Worm (Caenorhabditis elegans) whole organism, young adult: ENCODE results near the gene fbxb-1.
A peak's percentile ranks its signal among the peaks of the same experiment; 100 is the strongest.

ENCODE experiments used
- B0019.2 ChIP-seq: fragments of 200-800 bp; sonication (Bioruptor generic); conservative IDR thresholded peaks from 2 replicates; pipeline ENCODE4 v1.3.6; 2022; ENCODE audit warnings: missing genetic modification reagents, missing genetic modification characterization, missing compliant biosample characterization
- B0336.3 ChIP-seq: fragments of 200-800 bp; sonication (Bioruptor generic); IDR thresholded peaks from 2 replicates; pipeline ENCODE4 v1.3.6; 2022; ENCODE audit warnings: missing genetic modification characterization, missing compliant biosample characterization
- C17E4.6 ChIP-seq: fragments of 200-800 bp; sonication (Bioruptor generic); IDR thresholded peaks from 2 replicates; pipeline ENCODE4 v1.3.6; 2022; ENCODE audit warnings: missing genetic modification reagents, missing genetic modification characterization, missing compliant biosample characterization
- F22D6.2 ChIP-seq: sonication (generic microtip); optimal IDR thresholded peaks from 2 replicates; lab custom pipeline; 2016; ENCODE audit warnings: mild to moderate bottlenecking, missing genetic modification characterization, missing compliant biosample characterization
- F57C9.4 ChIP-seq: sonication (generic microtip); optimal IDR thresholded peaks from 2 replicates; lab custom pipeline; 2017; ENCODE audit warnings: mild to moderate bottlenecking, missing genetic modification characterization, missing compliant biosample characterization
- K11D2.4 ChIP-seq: fragments of 200-800 bp; sonication (Bioruptor generic); IDR thresholded peaks from 2 replicates; pipeline ENCODE4 v1.3.6; 2022; ENCODE audit warnings: missing genetic modification reagents, missing genetic modification characterization, missing compliant biosample characterization
- Y56A3A.18 ChIP-seq: fragments of 200-800 bp; sonication (Bioruptor generic); IDR thresholded peaks from 2 replicates; pipeline ENCODE4 v1.3.6; 2022; ENCODE audit warnings: missing genetic modification reagents, missing genetic modification characterization, missing compliant biosample characterization
- Y95B8A.8 ChIP-seq: fragments of 200-800 bp; sonication (Bioruptor generic); IDR thresholded peaks from 2 replicates; pipeline ENCODE4 v1.3.6; 2022; ENCODE audit warnings: missing genetic modification reagents, missing genetic modification characterization, missing compliant biosample characterization
- aptf-3 ChIP-seq: fragments of 200-800 bp; sonication (Bioruptor generic); IDR thresholded peaks from 2 replicates; pipeline ENCODE4 v1.3.6; 2022; ENCODE audit warnings: missing genetic modification characterization, missing compliant biosample characterization
- athp-1 ChIP-seq: sonication (generic microtip); optimal IDR thresholded peaks from 2 replicates; lab custom pipeline; 2017; ENCODE audit warnings: mild to moderate bottlenecking, missing genetic modification characterization, missing compliant biosample characterization
- attf-5 ChIP-seq: fragments of 200-800 bp; sonication (Bioruptor generic); optimal IDR thresholded peaks from 2 replicates; lab custom pipeline; 2018; ENCODE audit warnings: mild to moderate bottlenecking, missing genetic modification characterization, missing compliant biosample characterization
- ccch-3 ChIP-seq: fragments of 200-800 bp; sonication (Bioruptor generic); optimal IDR thresholded peaks from 2 replicates; lab custom pipeline; 2018; ENCODE audit warnings: mild to moderate bottlenecking, missing genetic modification characterization, missing compliant biosample characterization
- die-1 ChIP-seq: sonication (generic microtip); optimal IDR thresholded peaks from 2 replicates; lab custom pipeline; 2016; ENCODE audit warnings: missing genotype, mild to moderate bottlenecking, missing genetic modification characterization, missing compliant biosample characterization
- egl-44 ChIP-seq: fragments of 200-800 bp; sonication (Bioruptor generic); IDR thresholded peaks from 2 replicates; pipeline ENCODE4 v1.3.6; 2022; ENCODE audit warnings: missing genetic modification reagents, missing genetic modification characterization, missing compliant biosample characterization
- egrh-3 ChIP-seq: fragments of 200-800 bp; sonication (Bioruptor generic); IDR thresholded peaks from 2 replicates; pipeline ENCODE4 v1.3.6; 2022; ENCODE audit warnings: missing genetic modification reagents, missing genetic modification characterization, missing compliant biosample characterization
- ekl-4 ChIP-seq: fragments of 200-800 bp; sonication (Bioruptor generic); IDR thresholded peaks from 2 replicates; pipeline ENCODE4 v1.3.6; 2022; ENCODE audit warnings: missing genetic modification reagents, missing genetic modification characterization, missing compliant biosample characterization
- gei-17 ChIP-seq: fragments of 200-800 bp; sonication (Bioruptor generic); optimal IDR thresholded peaks from 2 replicates; lab custom pipeline; 2018; ENCODE audit warnings: mild to moderate bottlenecking, missing genetic modification characterization, missing compliant biosample characterization
- hlh-26 ChIP-seq: fragments of 200-800 bp; sonication (Bioruptor generic); conservative IDR thresholded peaks from 2 replicates; pipeline ENCODE4 v1.3.6; 2022; ENCODE audit warnings: missing genetic modification reagents, missing genetic modification characterization, missing compliant biosample characterization
- hmg-1.2 ChIP-seq: fragments of 200-800 bp; sonication (Bioruptor generic); IDR thresholded peaks from 2 replicates; pipeline ENCODE4 v1.3.6; 2022; ENCODE audit warnings: missing genetic modification reagents, missing genetic modification characterization, missing compliant biosample characterization
- hsf-1 ChIP-seq: fragments of 200-800 bp; sonication (Bioruptor generic); IDR thresholded peaks from 2 replicates; pipeline ENCODE4 v1.3.6; 2022; ENCODE audit warnings: missing genetic modification reagents, missing genetic modification characterization, missing compliant biosample characterization
- lin-26 ChIP-seq: fragments of 200-800 bp; sonication (Bioruptor generic); IDR thresholded peaks from 2 replicates; pipeline ENCODE4 v1.3.6; 2022; ENCODE audit warnings: missing genetic modification reagents, missing genetic modification characterization, missing compliant biosample characterization
- mel-28 ChIP-seq: sonication (generic microtip); optimal IDR thresholded peaks from 2 replicates; lab custom pipeline; 2016; ENCODE audit warnings: borderline replicate concordance, mild to moderate bottlenecking, missing genetic modification characterization, missing compliant biosample characterization
- nhr-27 ChIP-seq: fragments of 200-800 bp; sonication (Bioruptor generic); optimal IDR thresholded peaks from 2 replicates; lab custom pipeline; 2018; ENCODE audit warnings: mild to moderate bottlenecking, missing genetic modification characterization, moderate library complexity, missing compliant biosample characterization
- nhr-80 ChIP-seq: sonication (generic microtip); optimal IDR thresholded peaks from 2 replicates; lab custom pipeline; 2016; ENCODE audit warnings: missing genetic modification characterization, missing compliant biosample characterization
- nhr-90 ChIP-seq: sonication (generic microtip); optimal IDR thresholded peaks from 2 replicates; lab custom pipeline; 2016; ENCODE audit warnings: missing genotype, mild to moderate bottlenecking, missing genetic modification characterization, missing compliant biosample characterization
- repo-1 ChIP-seq: sonication (generic microtip); optimal IDR thresholded peaks from 2 replicates; lab custom pipeline; 2017; ENCODE audit warnings: mild to moderate bottlenecking, missing genetic modification characterization, missing compliant biosample characterization
- snpc-1.3 ChIP-seq: sonication (generic microtip); optimal IDR thresholded peaks from 2 replicates; lab custom pipeline; 2017; ENCODE audit warnings: missing genetic modification characterization, mild to moderate bottlenecking, missing compliant biosample characterization, antibody characterized with exemption, moderate library complexity, missing genotype, missing genetic modification reagents; ENCODE audit not compliant: insufficient read depth
- snpc-3.4 ChIP-seq: sonication (generic microtip); optimal IDR thresholded peaks from 2 replicates; lab custom pipeline; 2017; ENCODE audit warnings: missing genetic modification characterization, mild to moderate bottlenecking, missing compliant biosample characterization, antibody characterized with exemption, moderate library complexity, missing genotype, missing genetic modification reagents
- tlf-1 ChIP-seq: fragments of 200-800 bp; sonication (Bioruptor generic); optimal IDR thresholded peaks from 2 replicates; lab custom pipeline; 2018; ENCODE audit warnings: mild to moderate bottlenecking, missing genetic modification characterization, missing compliant biosample characterization
- zfh-2 ChIP-seq: fragments of 200-800 bp; sonication (Bioruptor generic); conservative IDR thresholded peaks from 2 replicates; pipeline ENCODE4 v1.3.6; 2022; ENCODE audit warnings: missing genetic modification reagents, missing genetic modification characterization, missing compliant biosample characterization
- ztf-18 ChIP-seq: sonication (generic microtip); optimal IDR thresholded peaks from 2 replicates; lab custom pipeline; 2016; ENCODE audit warnings: missing genotype, mild to moderate bottlenecking, missing genetic modification characterization, missing compliant biosample characterization

Gene fbxb-1

ce11 chrV:19212354-19212753 lies 27.8 kb upstream of the fbxb-1 start:
- TF ChIP-seq attf-5 (peak; percentile 1), F22D6.2 (tag; lab: Kevin White, UChicago) (peak; percentile 92), nhr-80 (tag; lab: Kevin White, UChicago) (peak; percentile 77), lin-26 (no peak), ztf-18 (peak; percentile 82)
- TF ChIP-seq, all 124 proteins: peak for 4

- no peak for TF ChIP-seq nhr-90
- TF ChIP-seq athp-1 (tag; lab: Kevin White, UChicago): no peak
- no peak for TF ChIP-seq hlh-26 (GFP tag; lab: Robert Waterston, UW)
- TF ChIP-seq ztf-18: no peak
These were observed 23.1 kb upstream of the fbxb-1 start, which contains the start of gene srr-2 for ce11 chrV:19217104-19217503. srr-2 (minus strand) TSS chrV:19217176.

- TF ChIP-seq B0019.2 (GFP tag; lab: Robert Waterston, UW) (no peak), mel-28 (tag; lab: Kevin White, UChicago) (no peak), egl-44 (no peak), B0336.3 (GFP tag; lab: Robert Waterston, UW) (no peak), die-1 (tag; lab: Kevin White, UChicago) (no peak), hsf-1 (GFP tag; lab: Robert Waterston, UW) (no peak), snpc-3.4 (tag; lab: Kevin White, UChicago) (no peak), tlf-1 (GFP tag; lab: Kevin White, UChicago) (no peak)
These were observed 22.5 kb upstream of the fbxb-1 start, which contains the start of gene oac-49 for ce11 chrV:19217675-19218074. oac-49 (plus strand) TSS chrV:19217975.

- peak; percentile 95 for TF ChIP-seq egrh-3 (GFP tag; lab: Robert Waterston, UW)
- peak; percentile 39; the same call in 1 of the 2 replicates for TF ChIP-seq zfh-2 (GFP tag; lab: Robert Waterston, UW)
These were observed 11.2 kb upstream of the fbxb-1 start for ce11 chrV:19228958-19229357.

ce11 chrV:19230413-19230812 lies 9.7 kb upstream of the fbxb-1 start, which contains the start of gene sqst-3:
sqst-3 (plus strand) TSS chrV:19230782.
- no peak for TF ChIP-seq B0336.3 (GFP tag; lab: Robert Waterston, UW)
- TF ChIP-seq F57C9.4 (tag; lab: Kevin White, UChicago): no peak
- no peak for TF ChIP-seq K11D2.4 (GFP tag; lab: Robert Waterston, UW)
- TF ChIP-seq repo-1: no peak
- no peak for TF ChIP-seq snpc-1.3 (tag; lab: Kevin White, UChicago)
- no peak for TF ChIP-seq aptf-3 (GFP tag; lab: Robert Waterston, UW)
- no peak for TF ChIP-seq Y95B8A.8 (GFP tag; lab: Robert Waterston, UW)
- TF ChIP-seq, all 124 proteins: peak for 0

ce11 chrV:19231167-19231566 lies 9.0 kb upstream of the fbxb-1 start:
- TF ChIP-seq C17E4.6 (GFP tag; lab: Robert Waterston, UW): no peak
- no peak for TF ChIP-seq ccch-3 (GFP tag; lab: Kevin White, UChicago)
- no peak for TF ChIP-seq nhr-27 (tag; lab: Kevin White, UChicago)
- no peak for TF ChIP-seq repo-1
- no peak for TF ChIP-seq zfh-2 (GFP tag; lab: Robert Waterston, UW)
- no peak for TF ChIP-seq ekl-4 (GFP tag; lab: Robert Waterston, UW)
- no peak for TF ChIP-seq Y56A3A.18 (GFP tag; lab: Robert Waterston, UW)
- no peak for TF ChIP-seq hmg-1.2 (GFP tag; lab: Robert Waterston, UW)
- TF ChIP-seq gei-17 (GFP tag; lab: Kevin White, UChicago): no peak
- TF ChIP-seq, all 124 proteins: peak for 0
